Fruit fly (Drosophila melanogaster) Kc167 (cell line): ENCODE results near the gene NaPi-III.

Experiments
- Myc ChIP-seq: fragments of >200 bp; optimal IDR thresholded peaks from 2 replicates; lab custom pipeline; 2017; ENCODE audit warnings: missing external identifiers
- h ChIP-seq: fragments of >200 bp; optimal IDR thresholded peaks from 3 replicates; lab custom pipeline; 2018; ENCODE audit warnings: missing external identifiers
- psq ChIP-seq: fragments of >200 bp; optimal IDR thresholded peaks from 2 replicates; lab custom pipeline; 2017; ENCODE audit warnings: missing external identifiers
- ttk ChIP-seq: sonication (Bioruptor generic); optimal IDR thresholded peaks from 2 replicates; lab custom pipeline; 2017; ENCODE audit warnings: missing external identifiers

dm6 chr3L:11109454-11109853 is 13.7 kb upstream of the NaPi-III start, which contains the start of the genes CG34012 and emei:
- TF ChIP-seq Myc (lab: Kevin White, UChicago) (no peak), ttk (no peak), h (lab: Kevin White, UChicago) (no peak), psq (no peak)
